Fruit fly (Drosophila melanogaster) whole organism, prepupa: ENCODE results near the gene CG31807.

Experiments used
- Blimp-1 ChIP-seq: fragments of 200-800 bp; sonication (Bioruptor generic); optimal IDR thresholded peaks from 3 replicates; lab custom pipeline; 2017; ENCODE audit warnings: missing biosample characterization, missing genetic modification characterization, mild to moderate bottlenecking, moderate library complexity, missing genetic modification reagents
- CG10631 ChIP-seq: fragments of 200-800 bp; sonication (Bioruptor generic); optimal IDR thresholded peaks from 2 replicates; lab custom pipeline; 2016; ENCODE audit warnings: missing biosample characterization, missing genetic modification characterization
- CG10669 ChIP-seq: fragments of 200-800 bp; sonication (Bioruptor generic); optimal IDR thresholded peaks from 3 replicates; lab custom pipeline; 2018; ENCODE audit warnings: missing biosample characterization, mild to moderate bottlenecking, missing genetic modification characterization, moderate library complexity
- CG11294 ChIP-seq: fragments of 200-800 bp; sonication (Bioruptor generic); IDR thresholded peaks from 2 replicates; pipeline ENCODE4 v1.3.6; 2022; ENCODE audit warnings: missing biosample characterization, missing genetic modification characterization
- CG11762 ChIP-seq: fragments of 200-800 bp; sonication (Bioruptor generic); optimal IDR thresholded peaks from 3 replicates; lab custom pipeline; 2016; ENCODE audit warnings: missing biosample characterization, missing genetic modification characterization; ENCODE audit not compliant: insufficient read depth
- CG11902 ChIP-seq: fragments of 200-800 bp; sonication (Bioruptor generic); optimal IDR thresholded peaks from 3 replicates; lab custom pipeline; 2016; ENCODE audit warnings: missing biosample characterization, missing genetic modification characterization
- CG15336 ChIP-seq: fragments of 200-800 bp; sonication (Bioruptor generic); IDR thresholded peaks from 2 replicates; pipeline ENCODE4 v1.3.6; 2022; ENCODE audit warnings: missing biosample characterization, missing genetic modification characterization
- CG16779 ChIP-seq: fragments of 200-800 bp; sonication (Bioruptor generic); optimal IDR thresholded peaks from 3 replicates; lab custom pipeline; 2017; ENCODE audit warnings: missing biosample characterization, mild to moderate bottlenecking, missing genetic modification characterization
- CG32006 ChIP-seq: fragments of 200-800 bp; sonication (Bioruptor generic); optimal IDR thresholded peaks from 3 replicates; lab custom pipeline; 2017; ENCODE audit warnings: missing biosample characterization, mild to moderate bottlenecking, missing genetic modification characterization
- CG34406 ChIP-seq: fragments of 200-800 bp; sonication (Bioruptor generic); optimal IDR thresholded peaks from 3 replicates; lab custom pipeline; 2016; ENCODE audit warnings: missing biosample characterization, missing genetic modification characterization
- CG3919 ChIP-seq: fragments of 200-800 bp; sonication (Bioruptor generic); optimal IDR thresholded peaks from 3 replicates; lab custom pipeline; 2016; ENCODE audit warnings: missing biosample characterization, missing genetic modification characterization
- CG4318 ChIP-seq: fragments of 200-800 bp; sonication (Bioruptor generic); optimal IDR thresholded peaks from 3 replicates; lab custom pipeline; 2017; ENCODE audit warnings: missing biosample characterization, mild to moderate bottlenecking, missing genetic modification characterization
- CG6163 ChIP-seq: fragments of 200-800 bp; sonication (Bioruptor generic); IDR thresholded peaks from 3 replicates; pipeline ENCODE4 v1.3.6; 2022; ENCODE audit warnings: missing biosample characterization, missing genetic modification characterization
- CG6276 ChIP-seq: fragments of 200-800 bp; sonication (Bioruptor generic); optimal IDR thresholded peaks from 2 replicates; lab custom pipeline; 2017; ENCODE audit warnings: missing biosample characterization, mild to moderate bottlenecking, missing genetic modification characterization
- CG6792 ChIP-seq: fragments of 200-800 bp; sonication (Bioruptor generic); optimal IDR thresholded peaks from 3 replicates; lab custom pipeline; 2016; ENCODE audit warnings: missing biosample characterization, missing genetic modification characterization
- CG6854 ChIP-seq: fragments of 200-800 bp; sonication (Bioruptor generic); optimal IDR thresholded peaks from 2 replicates; lab custom pipeline; 2017; ENCODE audit warnings: missing biosample characterization, mild to moderate bottlenecking, missing genetic modification characterization
- CG7368 ChIP-seq: fragments of 200-800 bp; sonication (Bioruptor generic); optimal IDR thresholded peaks from 3 replicates; lab custom pipeline; 2016; ENCODE audit warnings: missing biosample characterization, missing genetic modification characterization
- CG8119 ChIP-seq: fragments of 200-800 bp; sonication (Bioruptor generic); IDR thresholded peaks from 3 replicates; pipeline ENCODE4 v1.3.6; 2022; ENCODE audit warnings: missing biosample characterization, missing genetic modification characterization
- CG9139 ChIP-seq: fragments of 200-800 bp; sonication (Bioruptor generic); optimal IDR thresholded peaks from 3 replicates; lab custom pipeline; 2017; ENCODE audit warnings: missing biosample characterization, mild to moderate bottlenecking, missing genetic modification characterization
- Eip75B ChIP-seq: fragments of 200-800 bp; sonication (Bioruptor generic); optimal IDR thresholded peaks from 3 replicates; lab custom pipeline; 2016; ENCODE audit warnings: missing biosample characterization, missing genetic modification characterization
- Eip78C ChIP-seq: fragments of 200-800 bp; sonication (Bioruptor generic); peaks from one replicate; lab custom pipeline; 2016; ENCODE audit warnings: missing biosample characterization, missing genetic modification characterization
- Ets96B ChIP-seq: fragments of 200-800 bp; optimal IDR thresholded peaks from 2 replicates; lab custom pipeline; 2019; ENCODE audit warnings: missing biosample characterization, mild to moderate bottlenecking, missing genetic modification characterization, moderate library complexity
- Gug ChIP-seq: fragments of 200-800 bp; sonication (Bioruptor generic); IDR thresholded peaks from 2 replicates; pipeline ENCODE4 v1.3.6; 2022; ENCODE audit warnings: missing biosample characterization, missing genetic modification characterization
- Hr38 ChIP-seq: sonication (Bioruptor generic); optimal IDR thresholded peaks from 2 replicates; lab custom pipeline; 2016; ENCODE audit warnings: missing biosample characterization, missing genetic modification characterization
- Hr39 ChIP-seq: fragments of 200-800 bp; sonication (Bioruptor generic); optimal IDR thresholded peaks from 2 replicates; lab custom pipeline; 2016; ENCODE audit warnings: missing biosample characterization, missing genetic modification characterization
- Hr4 ChIP-seq: fragments of 200-800 bp; sonication (Bioruptor generic); optimal IDR thresholded peaks from 3 replicates; lab custom pipeline; 2016; ENCODE audit warnings: missing biosample characterization, missing genetic modification characterization
- Met ChIP-seq: fragments of 200-800 bp; sonication (Bioruptor generic); optimal IDR thresholded peaks from 3 replicates; lab custom pipeline; 2016; ENCODE audit warnings: missing biosample characterization, missing genetic modification characterization
- Smox ChIP-seq: fragments of 200-800 bp; sonication (Bioruptor generic); optimal IDR thresholded peaks from 3 replicates; lab custom pipeline; 2016; ENCODE audit warnings: missing biosample characterization, missing genetic modification characterization
- Sox102F ChIP-seq: fragments of 200-800 bp; sonication (Bioruptor generic); optimal IDR thresholded peaks from 2 replicates; lab custom pipeline; 2016; ENCODE audit warnings: missing biosample characterization, mild to moderate bottlenecking, missing genetic modification characterization
- Sox15 ChIP-seq: fragments of 200-800 bp; sonication (Bioruptor generic); optimal IDR thresholded peaks from 3 replicates; lab custom pipeline; 2016; ENCODE audit warnings: missing biosample characterization, missing genetic modification characterization
- achi ChIP-seq: fragments of 200-800 bp; sonication (Bioruptor generic); optimal IDR thresholded peaks from 3 replicates; lab custom pipeline; 2016; ENCODE audit warnings: missing biosample characterization, missing genetic modification characterization
- acj6 ChIP-seq: fragments of 200-800 bp; sonication (Bioruptor generic); optimal IDR thresholded peaks from 3 replicates; lab custom pipeline; 2016; ENCODE audit warnings: missing biosample characterization, missing genetic modification characterization
- dsx ChIP-seq: fragments of 200-800 bp; optimal IDR thresholded peaks from 3 replicates; lab custom pipeline; 2019; ENCODE audit warnings: missing biosample characterization, mild to moderate bottlenecking, missing genetic modification characterization, moderate library complexity; ENCODE audit not compliant: poor library complexity, severe bottlenecking
- eg ChIP-seq: fragments of 200-800 bp; sonication (Bioruptor generic); IDR thresholded peaks from 3 replicates; pipeline ENCODE4 v1.3.6; 2022; ENCODE audit warnings: missing biosample characterization, missing genetic modification characterization
- esn ChIP-seq: fragments of 200-800 bp; sonication (Bioruptor generic); optimal IDR thresholded peaks from 2 replicates; lab custom pipeline; 2016; ENCODE audit warnings: missing biosample characterization, mild to moderate bottlenecking, missing genetic modification characterization, moderate library complexity
- fd59A ChIP-seq: fragments of 200-800 bp; sonication (Bioruptor generic); optimal IDR thresholded peaks from 2 replicates; lab custom pipeline; 2017; ENCODE audit warnings: missing biosample characterization, mild to moderate bottlenecking, missing genetic modification characterization, missing genetic modification reagents
- fkh ChIP-seq: fragments of 200-800 bp; sonication (Bioruptor generic); optimal IDR thresholded peaks from 3 replicates; lab custom pipeline; 2017; ENCODE audit warnings: missing biosample characterization, mild to moderate bottlenecking, missing genetic modification characterization, moderate library complexity
- lz ChIP-seq: fragments of 200-800 bp; sonication (Bioruptor generic); optimal IDR thresholded peaks from 3 replicates; lab custom pipeline; 2016; ENCODE audit warnings: missing biosample characterization, missing genetic modification characterization
- net ChIP-seq: fragments of 200-800 bp; sonication (Bioruptor generic); optimal IDR thresholded peaks from 3 replicates; lab custom pipeline; 2016; ENCODE audit warnings: missing biosample characterization, missing genetic modification characterization
- salr ChIP-seq, 2 experiments: fragments of 200-800 bp; sonication (Bioruptor generic); optimal IDR thresholded peaks; 3 replicates each; lab custom pipeline; 2016 to 2018; ENCODE audit warnings: missing biosample characterization in 2 of 2, missing genetic modification characterization in 2 of 2, mild to moderate bottlenecking in 1 of 2
- ss ChIP-seq, 2 experiments: fragments of 200-800 bp; sonication (Bioruptor generic); optimal IDR thresholded peaks; 2 replicates in 1 of 2; 3 replicates in 1 of 2; lab custom pipeline; 2017 to 2018; ENCODE audit warnings: mild to moderate bottlenecking in 2 of 2, missing biosample characterization in 2 of 2, missing genetic modification characterization in 2 of 2, moderate library complexity in 1 of 2
- topi ChIP-seq: fragments of 200-800 bp; sonication (Bioruptor generic); optimal IDR thresholded peaks from 3 replicates; lab custom pipeline; 2016; ENCODE audit warnings: missing biosample characterization, missing genetic modification characterization
- vri ChIP-seq: fragments of 200-800 bp; sonication (Bioruptor generic); optimal IDR thresholded peaks from 3 replicates; lab custom pipeline; 2016; ENCODE audit warnings: missing biosample characterization, mild to moderate bottlenecking, missing genetic modification characterization

CG31807 gene

dm6 chr2L:16686412-16687043 is 2.7 kb upstream of the CG31807 start (continued):
- TF ChIP-seq salr (GFP tag; optimal IDR thresholded peaks at IDR 0.05; lab: Kevin White, UChicago) (peak; percentile 29 to 44), Sox15 (GFP tag; lab: Kevin White, UChicago) (no peak), acj6 (peak; percentile 17), topi (peak; percentile 29), CG15336 (peak; percentile 79), Ets96B (tag; lab: Kevin White, UChicago) (peak; percentile 55), Eip78C (GFP tag; lab: Kevin White, UChicago) (peak; percentile 91), CG16779 (tag; lab: Kevin White, UChicago) (peak; percentile 78), CG11902 (GFP tag; lab: Kevin White, UChicago) (no peak), CG4318 (GFP tag; lab: Kevin White, UChicago) (no peak), fkh (GFP tag; lab: Kevin White, UChicago) (no peak), CG11294 (GFP tag; lab: Robert Waterston, UW) (0 out of 2 replicates have a peak, but pooled peaks have one; percentile 27), CG6276 (peak; percentile 78), Hr38 (GFP tag; lab: Kevin White, UChicago) (no peak), net (peak; percentile 70), Blimp-1 (GFP tag; lab: Kevin White, UChicago) (peak; percentile 56), ss (GFP tag; optimal IDR thresholded peaks at IDR 0.05; lab: Kevin White, UChicago) (peak; percentile 88 to 90), CG6854 (peak; percentile 82), CG7368 (GFP tag; lab: Kevin White, UChicago) (peak; percentile 23), CG34406 (GFP tag; lab: Kevin White, UChicago) (no peak), Gug (GFP tag; lab: Robert Waterston, UW) (peak; percentile 41; the same call in 1 of the 2 replicates)

- TF ChIP-seq acj6 (no peak), CG6854 (no peak), fkh (GFP tag; lab: Kevin White, UChicago) (no peak), CG8119 (GFP tag; lab: Robert Waterston, UW) (no peak), net (no peak), CG3919 (GFP tag; lab: Kevin White, UChicago) (no peak), CG6276 (no peak), achi (GFP tag; lab: Kevin White, UChicago) (no peak), CG32006 (GFP tag; lab: Kevin White, UChicago) (no peak), CG6163 (no peak), Eip75B (GFP tag; lab: Kevin White, UChicago) (no peak), Ets96B (tag; lab: Kevin White, UChicago) (no peak), CG11762 (no peak), Hr38 (GFP tag; lab: Kevin White, UChicago) (no peak), eg (no peak), Blimp-1 (GFP tag; lab: Kevin White, UChicago) (no peak), CG10631 (GFP tag; lab: Kevin White, UChicago) (no peak)
- TF ChIP-seq, all 60 proteins: peak for 0
Observed at dm6 chr2L:16685612-16685912, 1.8 kb upstream of the CG31807 start.

- peak; percentile 60 for TF ChIP-seq CG10669
- peak; percentile 81 for TF ChIP-seq dsx (GFP tag; lab: Kevin White, UChicago)
- TF ChIP-seq Blimp-1 (GFP tag; lab: Kevin White, UChicago) = no peak
- peak; percentile 42 for TF ChIP-seq Eip75B (GFP tag; lab: Kevin White, UChicago)
- TF ChIP-seq fd59A (GFP tag; lab: Kevin White, UChicago) = peak; percentile 68
- TF ChIP-seq Hr39 (GFP tag; lab: Kevin White, UChicago) = no peak
- TF ChIP-seq CG16779 (tag; lab: Kevin White, UChicago) = peak; percentile 73
- peak; percentile 21 for TF ChIP-seq lz (GFP tag; lab: Kevin White, UChicago)
- peak; percentile 48 for TF ChIP-seq CG9139 (GFP tag; lab: Kevin White, UChicago)
- TF ChIP-seq acj6 = peak; percentile 85
- peak; percentile 0 for TF ChIP-seq vri (GFP tag; lab: Kevin White, UChicago)
- TF ChIP-seq salr (GFP tag; optimal IDR thresholded peaks at IDR 0.05; lab: Kevin White, UChicago) = peak in 1 of 2 experiments; percentile 89
- no peak for TF ChIP-seq Hr38 (GFP tag; lab: Kevin White, UChicago)
- peak; percentile 75 for TF ChIP-seq Met (GFP tag; lab: Kevin White, UChicago)
- TF ChIP-seq ss (GFP tag; optimal IDR thresholded peaks at IDR 0.05; lab: Kevin White, UChicago) = peak; percentile 79 to 83
- peak; percentile 9 for TF ChIP-seq CG6854
- TF ChIP-seq CG6276 = peak; percentile 79
- TF ChIP-seq Hr4 (GFP tag; lab: Kevin White, UChicago) = peak; percentile 70
- no peak for TF ChIP-seq Sox102F (GFP tag; lab: Kevin White, UChicago)
- TF ChIP-seq CG4318 (GFP tag; lab: Kevin White, UChicago) = peak; percentile 66
- TF ChIP-seq Smox (GFP tag; lab: Kevin White, UChicago) = peak; percentile 61
- peak; percentile 83 for TF ChIP-seq CG34406 (GFP tag; lab: Kevin White, UChicago)
- TF ChIP-seq esn (GFP tag; lab: Kevin White, UChicago) = peak; percentile 74
- peak; percentile 87 for TF ChIP-seq CG32006 (GFP tag; lab: Kevin White, UChicago)
- peak; percentile 43 for TF ChIP-seq CG7368 (GFP tag; lab: Kevin White, UChicago)
- TF ChIP-seq CG6792 (GFP tag; lab: Kevin White, UChicago) = peak; percentile 82
Observed at dm6 chr2L:16684908-16685611, 1.3 kb upstream of the CG31807 start.
